Worm (Caenorhabditis elegans): ENCODE measurements around the gene T11F8.12.
"Not testable (repeated sequence)": the region's sequence is repeated elsewhere in the genome, so short reads cannot be mapped to it uniquely, and the experiment has no call there.

T11F8.12 gene

ce11 chrIV:5494099-5494498 lies 12.0 kb upstream of the T11F8.12 start:
- no peak for TF ChIP-seq skn-1 (tag; optimal IDR thresholded peaks at IDR 0.05)
- no peak for TF ChIP-seq nhr-129 (tag; optimal IDR thresholded peaks at IDR 0.05)
- TF ChIP-seq ZK546.5 (tag; optimal IDR thresholded peaks at IDR 0.05), result no peak
- no peak for TF ChIP-seq C34F6.9 (tag; optimal IDR thresholded peaks at IDR 0.05)
- no peak for TF ChIP-seq mab-5 (tag; optimal IDR thresholded peaks at IDR 0.05)
- TF ChIP-seq nhr-6 (tag; optimal IDR thresholded peaks at IDR 0.05), result no peak
- TF ChIP-seq peb-1 (tag; optimal IDR thresholded peaks at IDR 0.05), result no peak
- no peak for TF ChIP-seq nhr-77 (tag; optimal IDR thresholded peaks at IDR 0.05)
- TF ChIP-seq F13H6.1 (tag; optimal IDR thresholded peaks at IDR 0.05), result no peak
- TF ChIP-seq lsy-2 (tag; optimal IDR thresholded peaks at IDR 0.05), result no peak
- no peak for TF ChIP-seq Y55F3AM.14 (GFP tag; optimal IDR thresholded peaks at IDR 0.05)
- no peak for TF ChIP-seq nhr-25 (tag; optimal IDR thresholded peaks at IDR 0.05)

- TF ChIP-seq nhr-21 (tag; optimal IDR thresholded peaks at IDR 0.05) (no peak), sma-3 (GFP tag; optimal IDR thresholded peaks at IDR 0.05) (no peak), ceh-82 (tag; optimal IDR thresholded peaks at IDR 0.05) (no peak), unc-55 (GFP tag; optimal IDR thresholded peaks at IDR 0.05) (no peak), aly-2 (tag; optimal IDR thresholded peaks at IDR 0.05) (no peak), nhr-23 (tag; optimal IDR thresholded peaks at IDR 0.05) (no peak), ztf-4 (tag; optimal IDR thresholded peaks at IDR 0.05) (no peak), lsy-2 (tag; optimal IDR thresholded peaks at IDR 0.05) (no peak), zag-1 (tag; optimal IDR thresholded peaks at IDR 0.05) (no peak), ceh-16 (tag; optimal IDR thresholded peaks at IDR 0.05) (no peak), ama-1 (optimal IDR thresholded peaks at IDR 0.05) (no peak), elt-1 (tag; optimal IDR thresholded peaks at IDR 0.05) (no peak), mdl-1 (tag; optimal IDR thresholded peaks at IDR 0.05) (no peak), lin-11 (tag; optimal IDR thresholded peaks at IDR 0.05) (no peak), nhr-6 (tag; optimal IDR thresholded peaks at IDR 0.05) (no peak), lin-13 (GFP tag; optimal IDR thresholded peaks at IDR 0.05) (no peak), mab-5 (tag; optimal IDR thresholded peaks at IDR 0.05) (no peak), unc-62 (GFP tag; optimal IDR thresholded peaks at IDR 0.05) (no peak), blmp-1 (tag; optimal IDR thresholded peaks at IDR 0.05; ENCODE audit: insufficient read depth) (no peak)
Observed at ce11 chrIV:5493692-5494091, 11.6 kb upstream of the T11F8.12 start, which contains the start of gene B0273.1. Gene B0273.1, plus strand, starts transcription at chrIV:5493992.

ce11 chrIV:5493135-5493534 lies 11.0 kb upstream of the T11F8.12 start:
- TF ChIP-seq zag-1 (tag; optimal IDR thresholded peaks at IDR 0.05) (no peak), ZK546.5 (tag; optimal IDR thresholded peaks at IDR 0.05) (no peak), mab-5 (tag; optimal IDR thresholded peaks at IDR 0.05) (peak; percentile 64), unc-62 (GFP tag; optimal IDR thresholded peaks at IDR 0.05) (no peak), nhr-23 (tag; optimal IDR thresholded peaks at IDR 0.05) (no peak)

ce11 chrIV:5492196-5492595 lies 10.1 kb upstream of the T11F8.12 start:
- TF ChIP-seq unc-55 (GFP tag; optimal IDR thresholded peaks at IDR 0.05) (peak; percentile 20), elt-3 (tag; optimal IDR thresholded peaks at IDR 0.05) (no peak), mab-5 (tag; optimal IDR thresholded peaks at IDR 0.05) (peak; percentile 92), dmd-4 (tag; optimal IDR thresholded peaks at IDR 0.05) (no peak)

- not testable (repeated sequence) for TF ChIP-seq elt-1 (tag; optimal IDR thresholded peaks at IDR 0.05); ama-1 (optimal IDR thresholded peaks at IDR 0.05); sma-9 (GFP tag; optimal IDR thresholded peaks at IDR 0.05); sma-9 (tag; optimal IDR thresholded peaks at IDR 0.05)
Observed at ce11 chrIV:5491054-5491453, 8.9 kb upstream of the T11F8.12 start, which contains the start of gene B0273.115. Gene B0273.115, minus strand, starts transcription at chrIV:5491154.

- TF ChIP-seq nhr-6, mdl-1, nhr-12 (tag; optimal IDR thresholded peaks at IDR 0.05): not testable (repeated sequence)
Observed at ce11 chrIV:5486208-5486731, 4.1 kb upstream of the T11F8.12 start, which contains the start of the genes snpc-3.1 and puf-7. Gene snpc-3.1, minus strand, starts transcription at chrIV:5486258. Gene puf-7, plus strand, starts transcription at chrIV:5486713.

All from whole organism, L2 larva.